Fruit fly (Drosophila melanogaster) whole organism, embryonic: ENCODE measurements around the gene dod.

Experiments used
- Ada2b ChIP-seq: fragments of 200-800 bp; sonication (Bioruptor generic); IDR thresholded peaks from 2 replicates; pipeline ENCODE4 v1.3.6; 2022; ENCODE audit warnings: missing biosample characterization, missing genetic modification characterization
- B-H2 ChIP-seq: fragments of 200-800 bp; sonication (Bioruptor generic); optimal IDR thresholded peaks from 2 replicates; lab custom pipeline; 2018; ENCODE audit warnings: missing biosample characterization, mild to moderate bottlenecking, missing genetic modification characterization
- Blimp-1 ChIP-seq: fragments of 200-800 bp; sonication (Bioruptor generic); optimal IDR thresholded peaks from 3 replicates; lab custom pipeline; 2018; ENCODE audit warnings: missing biosample characterization, missing genetic modification characterization, mild to moderate bottlenecking, moderate library complexity, missing genetic modification reagents
- Bteb2 ChIP-seq: fragments of 200-800 bp; sonication (Bioruptor generic); optimal IDR thresholded peaks from 2 replicates; lab custom pipeline; 2016; ENCODE audit warnings: missing biosample characterization, missing genetic modification characterization
- CG1024 ChIP-seq: fragments of 200-800 bp; sonication (Bioruptor generic); IDR thresholded peaks from 2 replicates; pipeline ENCODE4 v1.3.6; 2022; ENCODE audit warnings: missing biosample characterization, missing genetic modification characterization
- CG10274 ChIP-seq: fragments of 200-800 bp; sonication (Bioruptor generic); optimal IDR thresholded peaks from 3 replicates; lab custom pipeline; 2017; ENCODE audit warnings: missing biosample characterization, mild to moderate bottlenecking, missing genetic modification characterization
- CG10366 ChIP-seq: fragments of 200-800 bp; sonication (Bioruptor generic); IDR thresholded peaks from 2 replicates; pipeline ENCODE4 v1.3.6; 2022; ENCODE audit warnings: missing biosample characterization, missing genetic modification characterization
- CG11093 ChIP-seq: fragments of 200-800 bp; sonication (Bioruptor generic); IDR thresholded peaks from 3 replicates; pipeline ENCODE4 v1.3.6; 2022; ENCODE audit warnings: missing biosample characterization, missing genetic modification characterization
- CG11398 ChIP-seq: fragments of 200-800 bp; sonication (Bioruptor generic); optimal IDR thresholded peaks from 2 replicates; lab custom pipeline; 2016; ENCODE audit warnings: missing biosample characterization, missing genetic modification characterization
- CG12659 ChIP-seq: fragments of 200-800 bp; sonication (Bioruptor generic); optimal IDR thresholded peaks from 3 replicates; lab custom pipeline; 2017; ENCODE audit warnings: mild to moderate bottlenecking, missing biosample characterization, missing genetic modification reagents, missing genetic modification characterization
- CG12769 ChIP-seq: fragments of 200-800 bp; sonication (Bioruptor generic); optimal IDR thresholded peaks from 2 replicates; lab custom pipeline; 2019; ENCODE audit warnings: missing biosample characterization, mild to moderate bottlenecking, missing genetic modification characterization, moderate library complexity
- CG12942 ChIP-seq: fragments of 200-800 bp; sonication (Bioruptor generic); optimal IDR thresholded peaks from 3 replicates; lab custom pipeline; 2016; ENCODE audit warnings: missing biosample characterization, missing genetic modification characterization
- CG13424 ChIP-seq: fragments of 200-800 bp; sonication (Bioruptor generic); optimal IDR thresholded peaks from 2 replicates; lab custom pipeline; 2019; ENCODE audit warnings: missing biosample characterization, mild to moderate bottlenecking, missing genetic modification characterization, moderate library complexity
- CG13894 ChIP-seq: fragments of 200-800 bp; sonication (Bioruptor generic); optimal IDR thresholded peaks from 3 replicates; lab custom pipeline; 2018; ENCODE audit warnings: missing biosample characterization, mild to moderate bottlenecking, missing genetic modification characterization, moderate library complexity
- CG14050 ChIP-seq: fragments of 200-800 bp; sonication (Bioruptor generic); IDR thresholded peaks from 3 replicates; pipeline ENCODE4 v1.3.6; 2022; ENCODE audit warnings: missing biosample characterization, missing genetic modification characterization
- CG17829 ChIP-seq: fragments of 200-800 bp; optimal IDR thresholded peaks from 2 replicates; lab custom pipeline; 2019; ENCODE audit warnings: missing biosample characterization, mild to moderate bottlenecking, missing genetic modification characterization, moderate library complexity
- CG18476 ChIP-seq: fragments of 200-800 bp; sonication (Bioruptor generic); optimal IDR thresholded peaks from 2 replicates; lab custom pipeline; 2016; ENCODE audit warnings: missing biosample characterization, mild to moderate bottlenecking, missing genetic modification characterization
- CG2889 ChIP-seq: fragments of 200-800 bp; sonication (Bioruptor generic); IDR thresholded peaks from 3 replicates; pipeline ENCODE4 v1.3.6; 2022; ENCODE audit warnings: missing biosample characterization, missing genetic modification characterization
- CG30403 ChIP-seq: fragments of 200-800 bp; sonication (Bioruptor generic); optimal IDR thresholded peaks from 3 replicates; lab custom pipeline; 2016; ENCODE audit warnings: missing biosample characterization, missing genetic modification characterization
- CG5245 ChIP-seq: fragments of 200-800 bp; sonication (Bioruptor generic); optimal IDR thresholded peaks from 3 replicates; lab custom pipeline; 2016; ENCODE audit warnings: missing biosample characterization, missing genetic modification characterization
- CG6689 ChIP-seq: fragments of 200-800 bp; sonication (Bioruptor generic); IDR thresholded peaks from 2 replicates; pipeline ENCODE4 v1.3.6; 2022; ENCODE audit warnings: missing biosample characterization, missing genetic modification characterization
- CG7357 ChIP-seq: fragments of 200-800 bp; sonication (Bioruptor generic); IDR thresholded peaks from 3 replicates; pipeline ENCODE4 v1.3.6; 2022; ENCODE audit warnings: missing biosample characterization, missing genetic modification characterization
- CG9215 ChIP-seq: fragments of 200-800 bp; sonication (Bioruptor generic); IDR thresholded peaks from 2 replicates; pipeline ENCODE4 v1.3.6; 2022; ENCODE audit warnings: missing biosample characterization, missing genetic modification characterization
- CHES-1-like ChIP-seq: fragments of 200-800 bp; sonication (Bioruptor generic); optimal IDR thresholded peaks from 2 replicates; lab custom pipeline; 2016; ENCODE audit warnings: missing biosample characterization, missing genetic modification characterization
- D ChIP-seq, 2 experiments: fragments of 200-800 bp in 1 of 2; fragments of >200 bp in 1 of 2; sonication (Bioruptor generic) in 1 of 2; optimal IDR thresholded peaks; 2 replicates in 1 of 2; 3 replicates in 1 of 2; lab custom pipeline; 2017; ENCODE audit warnings: mild to moderate bottlenecking in 1 of 2, missing biosample characterization in 1 of 2, missing genetic modification characterization in 1 of 2, missing genetic modification reagents in 1 of 2
- HLHmδ ChIP-seq: fragments of 200-800 bp; sonication (Bioruptor generic); optimal IDR thresholded peaks from 2 replicates; lab custom pipeline; 2018; ENCODE audit warnings: missing biosample characterization, mild to moderate bottlenecking, missing genetic modification characterization, moderate library complexity
- HmgZ ChIP-seq: fragments of 200-800 bp; sonication (Bioruptor generic); optimal IDR thresholded peaks from 2 replicates; lab custom pipeline; 2018; ENCODE audit warnings: missing biosample characterization, mild to moderate bottlenecking, missing genetic modification characterization
- Hr51 ChIP-seq, 2 experiments: fragments of 200-800 bp; sonication (Bioruptor generic); optimal IDR thresholded peaks; 2 replicates in 1 of 2; 3 replicates in 1 of 2; lab custom pipeline; 2016 to 2018; ENCODE audit warnings: missing biosample characterization in 2 of 2, missing genetic modification characterization in 2 of 2, mild to moderate bottlenecking in 1 of 2, moderate library complexity in 1 of 2
- Nf-YA ChIP-seq: fragments of 200-800 bp; sonication (Bioruptor generic); IDR thresholded peaks from 2 replicates; pipeline ENCODE4 v1.3.6; 2022; ENCODE audit warnings: missing biosample characterization, missing genetic modification characterization
- Oaz ChIP-seq: fragments of 200-800 bp; sonication (Bioruptor generic); IDR thresholded peaks from 2 replicates; pipeline ENCODE4 v1.3.6; 2022; ENCODE audit warnings: missing biosample characterization, missing genetic modification characterization
- Sox100B ChIP-seq: fragments of 200-800 bp; sonication (Bioruptor generic); optimal IDR thresholded peaks from 3 replicates; lab custom pipeline; 2018; ENCODE audit warnings: missing biosample characterization, mild to moderate bottlenecking, missing genetic modification characterization
- Stat92E ChIP-seq, 3 experiments: fragments of >200 bp in 2 of 3; fragments of 200-800 bp in 1 of 3; sonication (Bioruptor generic) in 1 of 3; optimal IDR thresholded peaks; 2 replicates each; lab custom pipeline; 2017 to 2019; ENCODE audit warnings: missing biosample characterization in 3 of 3, missing genetic modification characterization in 3 of 3, mild to moderate bottlenecking in 1 of 3, moderate library complexity in 1 of 3
- Xrp1 ChIP-seq: fragments of 200-800 bp; sonication (Bioruptor generic); IDR thresholded peaks from 2 replicates; pipeline ENCODE4 v1.3.6; 2022; ENCODE audit warnings: missing biosample characterization, missing genetic modification characterization
- bowl ChIP-seq: fragments of 200-800 bp; sonication (Bioruptor generic); IDR thresholded peaks from 2 replicates; pipeline ENCODE4 v1.3.6; 2022; ENCODE audit warnings: missing biosample characterization, missing genetic modification characterization
- dpn ChIP-seq, 2 experiments: fragments of 200-800 bp; sonication (Bioruptor generic); optimal IDR thresholded peaks; 3 replicates each; lab custom pipeline; 2016; ENCODE audit warnings: missing biosample characterization in 2 of 2, missing genetic modification characterization in 2 of 2
- exex ChIP-seq: fragments of 200-800 bp; sonication (Bioruptor generic); optimal IDR thresholded peaks from 4 replicates; lab custom pipeline; 2018; ENCODE audit warnings: missing biosample characterization, mild to moderate bottlenecking, missing genetic modification characterization, moderate library complexity
- fd102C ChIP-seq: fragments of 200-800 bp; sonication (Bioruptor generic); optimal IDR thresholded peaks from 2 replicates; lab custom pipeline; 2018; ENCODE audit warnings: missing biosample characterization, mild to moderate bottlenecking, missing genetic modification characterization, moderate library complexity
- grau ChIP-seq: fragments of 200-800 bp; optimal IDR thresholded peaks from 3 replicates; lab custom pipeline; 2019; ENCODE audit warnings: missing biosample characterization, mild to moderate bottlenecking, missing genetic modification characterization, moderate library complexity
- grn ChIP-seq: fragments of 200-800 bp; sonication (Bioruptor generic); optimal IDR thresholded peaks from 3 replicates; lab custom pipeline; 2017; ENCODE audit warnings: missing biosample characterization, missing genetic modification characterization
- hbn ChIP-seq: fragments of 200-800 bp; sonication (Bioruptor generic); IDR thresholded peaks from 2 replicates; pipeline ENCODE4 v1.3.6; 2022; ENCODE audit warnings: missing biosample characterization, missing genetic modification characterization; ENCODE audit not compliant: partially characterized antibody
- her ChIP-seq: fragments of 200-800 bp; sonication (Bioruptor generic); optimal IDR thresholded peaks from 2 replicates; lab custom pipeline; 2016; ENCODE audit warnings: missing biosample characterization, missing genetic modification characterization
- lilli ChIP-seq: fragments of 200-800 bp; sonication (Bioruptor generic); optimal IDR thresholded peaks from 3 replicates; lab custom pipeline; 2016; ENCODE audit warnings: missing biosample characterization, missing genetic modification characterization
- odd ChIP-seq: fragments of 200-800 bp; sonication (Bioruptor generic); optimal IDR thresholded peaks from 2 replicates; lab custom pipeline; 2017; ENCODE audit warnings: missing biosample characterization, mild to moderate bottlenecking, missing genetic modification characterization
- repo ChIP-seq: fragments of 200-800 bp; sonication (Bioruptor generic); optimal IDR thresholded peaks from 2 replicates; lab custom pipeline; 2016; ENCODE audit warnings: missing biosample characterization, missing genetic modification characterization
- sob ChIP-seq: fragments of 200-800 bp; sonication (Bioruptor generic); IDR thresholded peaks from 2 replicates; pipeline ENCODE4 v1.3.6; 2022; ENCODE audit warnings: missing biosample characterization, missing genetic modification characterization
- stwl ChIP-seq: fragments of 200-800 bp; sonication (Bioruptor generic); optimal IDR thresholded peaks from 3 replicates; lab custom pipeline; 2018; ENCODE audit warnings: missing biosample characterization, mild to moderate bottlenecking, missing genetic modification characterization, moderate library complexity
- tap ChIP-seq: fragments of 200-800 bp; optimal IDR thresholded peaks from 3 replicates; lab custom pipeline; 2019; ENCODE audit warnings: missing biosample characterization, mild to moderate bottlenecking, missing genetic modification characterization, moderate library complexity
- tin ChIP-seq: fragments of 200-800 bp; sonication (Bioruptor generic); optimal IDR thresholded peaks from 3 replicates; lab custom pipeline; 2016; ENCODE audit warnings: missing biosample characterization, missing genetic modification characterization
- wek ChIP-seq: fragments of 200-800 bp; sonication (Bioruptor generic); optimal IDR thresholded peaks from 3 replicates; lab custom pipeline; 2018; ENCODE audit warnings: missing biosample characterization, mild to moderate bottlenecking, missing genetic modification characterization, moderate library complexity

Gene dod

dm6 chrX:21322289-21322981 lies 22.7 kb upstream of the dod start:
- TF ChIP-seq sob (GFP tag; lab: Robert Waterston, UW), result 0 out of 2 replicates have a peak, but pooled peaks have one; percentile 46
- no peak for TF ChIP-seq Ada2b
- TF ChIP-seq grau (tag; lab: Kevin White, UChicago), result peak; percentile 78
- TF ChIP-seq lilli, result no peak
- peak; percentile 51 for TF ChIP-seq tap (tag; lab: Kevin White, UChicago)
- no peak for TF ChIP-seq wek (GFP tag; lab: Kevin White, UChicago)
- TF ChIP-seq repo (GFP tag; lab: Kevin White, UChicago), result no peak
- no peak for TF ChIP-seq CG1024
- TF ChIP-seq odd (GFP tag; lab: Kevin White, UChicago), result no peak
- no peak for TF ChIP-seq hbn (GFP tag; lab: Robert Waterston, UW)
- peak; percentile 53 for TF ChIP-seq CG9215 (GFP tag; lab: Robert Waterston, UW)
- TF ChIP-seq Sox100B (GFP tag; lab: Kevin White, UChicago), result peak; percentile 81
- TF ChIP-seq CG10366 (GFP tag; lab: Robert Waterston, UW), result no peak
- TF ChIP-seq CG14050 (GFP tag; lab: Robert Waterston, UW), result no peak
- no peak for TF ChIP-seq CG12769 (tag; lab: Kevin White, UChicago)
- TF ChIP-seq B-H2 (GFP tag; lab: Kevin White, UChicago), result peak; percentile 57
- no peak for TF ChIP-seq Bteb2
- TF ChIP-seq CG13894, result peak; percentile 51
- no peak for TF ChIP-seq Oaz
- peak; percentile 56 for TF ChIP-seq CG17829
- TF ChIP-seq CG2889, result no peak
- TF ChIP-seq CHES-1-like, result no peak
- TF ChIP-seq CG30403, result peak; percentile 12
- TF ChIP-seq fd102C (GFP tag; lab: Kevin White, UChicago), result no peak
- peak; percentile 67 for TF ChIP-seq exex
- peak; percentile 79 for TF ChIP-seq CG13424
- no peak for TF ChIP-seq stwl (tag; lab: Kevin White, UChicago)
- TF ChIP-seq Nf-YA (GFP tag; lab: Robert Waterston, UW), result no peak
- TF ChIP-seq grn (GFP tag; lab: Kevin White, UChicago), result peak; percentile 32
- peak; percentile 56; the same call in 1 of the 2 replicates for TF ChIP-seq Xrp1 (GFP tag; lab: Robert Waterston, UW)
- no peak for TF ChIP-seq CG12942 (GFP tag; lab: Kevin White, UChicago)
- TF ChIP-seq HLHmδ (GFP tag; lab: Kevin White, UChicago), result no peak
- peak; percentile 16 for TF ChIP-seq tin (GFP tag; lab: Kevin White, UChicago)
- no peak for TF ChIP-seq bowl (GFP tag; lab: Robert Waterston, UW)
- no peak for TF ChIP-seq dpn (GFP tag; optimal IDR thresholded peaks at IDR 0.05; lab: Kevin White, UChicago)
- no peak for TF ChIP-seq CG5245 (GFP tag; lab: Kevin White, UChicago)
- TF ChIP-seq CG18476 (GFP tag; lab: Kevin White, UChicago), result peak; percentile 46
- no peak for TF ChIP-seq D (optimal IDR thresholded peaks at IDR 0.05; lab: Kevin White, UChicago)
- TF ChIP-seq D (GFP tag; optimal IDR thresholded peaks at IDR 0.05; lab: Kevin White, UChicago), result peak; percentile 34
- no peak for TF ChIP-seq CG12659 (GFP tag; lab: Kevin White, UChicago)
- TF ChIP-seq CG11398 (GFP tag; lab: Kevin White, UChicago), result no peak
- 0 out of 3 replicates have a peak, but pooled peaks have one; percentile 13 for TF ChIP-seq CG7357 (GFP tag; lab: Robert Waterston, UW)
- no peak for TF ChIP-seq her (GFP tag; lab: Kevin White, UChicago)
- TF ChIP-seq HmgZ (tag; lab: Kevin White, UChicago), result peak; percentile 3
- 0 out of 3 replicates have a peak, but pooled peaks have one; percentile 41 for TF ChIP-seq CG11093
- no peak for TF ChIP-seq Blimp-1 (GFP tag; lab: Kevin White, UChicago)
- peak; percentile 46 for TF ChIP-seq CG6689
- no peak for TF ChIP-seq Hr51 (GFP tag; optimal IDR thresholded peaks at IDR 0.05; lab: Kevin White, UChicago)
- no peak for TF ChIP-seq Stat92E (GFP tag; optimal IDR thresholded peaks at IDR 0.05; lab: Kevin White, UChicago)
- peak; percentile 5 for TF ChIP-seq CG10274 (GFP tag; lab: Kevin White, UChicago)
